Worm (Caenorhabditis elegans): ENCODE data around the gene K07E3.9.

ce11 chrX:8098813-8099360 is 9.1 kb upstream of the K07E3.9 start, which contains the start of gene catp-5:
- TF ChIP-seq elt-3 (tag; optimal IDR thresholded peaks at IDR 0.05), result no peak
- no peak for TF ChIP-seq unc-62 (GFP tag; optimal IDR thresholded peaks at IDR 0.05)
- TF ChIP-seq lin-32 (GFP tag; optimal IDR thresholded peaks at IDR 0.05), result no peak
- TF ChIP-seq mab-5 (tag; optimal IDR thresholded peaks at IDR 0.05), result no peak
- no peak for TF ChIP-seq lsy-2 (tag; optimal IDR thresholded peaks at IDR 0.05)
- TF ChIP-seq nhr-237 (tag; optimal IDR thresholded peaks at IDR 0.05), result no peak
- TF ChIP-seq nhr-76 (tag; optimal IDR thresholded peaks at IDR 0.05), result no peak
